Worm (Caenorhabditis elegans) whole organism, L4 larva: Measurements from ENCODE around the gene F54F7.6.

Source experiments
- T20F7.1 ChIP-seq: fragments of 200-800 bp; sonication (Bioruptor generic); optimal IDR thresholded peaks from 2 replicates; lab custom pipeline; 2018; ENCODE audit warnings: mild to moderate bottlenecking, missing genetic modification characterization, missing compliant biosample characterization
- aha-1 ChIP-seq: fragments of 150-350 bp; peaks from one replicate; lab custom pipeline; 2014; ENCODE audit warnings: missing biosample characterization, missing genetic modification characterization
- ama-1 ChIP-seq: fragments of 150-350 bp; optimal IDR thresholded peaks from 2 replicates; lab custom pipeline; 2014; ENCODE audit warnings: inconsistent platforms, mixed read lengths
- dmd-8 ChIP-seq: fragments of 200-800 bp; sonication (Bioruptor generic); IDR thresholded peaks from 2 replicates; pipeline ENCODE4 v1.3.6; 2022; ENCODE audit warnings: missing genetic modification characterization, missing compliant biosample characterization
- lin-38 ChIP-seq: fragments of 200-800 bp; sonication (Bioruptor generic); IDR thresholded peaks from 2 replicates; pipeline ENCODE4 v1.3.6; 2022; ENCODE audit warnings: missing genetic modification reagents, missing genetic modification characterization, missing compliant biosample characterization
- nhr-10 ChIP-seq: fragments of 150-350 bp; optimal IDR thresholded peaks from 2 replicates; lab custom pipeline; 2014; ENCODE audit warnings: missing biosample characterization, missing genetic modification characterization
- nhr-11 ChIP-seq: fragments of 150-350 bp; optimal IDR thresholded peaks from 2 replicates; lab custom pipeline; 2014; ENCODE audit warnings: missing biosample characterization, missing genetic modification characterization
- pqm-1 ChIP-seq: sonication (generic microtip); optimal IDR thresholded peaks from 2 replicates; lab custom pipeline; 2017; ENCODE audit warnings: missing biosample characterization, missing genetic modification characterization
- skn-1 ChIP-seq: fragments of 150-350 bp; optimal IDR thresholded peaks from 2 replicates; lab custom pipeline; 2014; ENCODE audit warnings: missing biosample characterization, missing genetic modification characterization
- snpc-4 ChIP-seq: fragments of 150-350 bp; optimal IDR thresholded peaks from 2 replicates; lab custom pipeline; 2014; ENCODE audit warnings: missing biosample characterization, missing genetic modification characterization
- tag-97 ChIP-seq: fragments of 200-800 bp; sonication (Bioruptor generic); IDR thresholded peaks from 2 replicates; pipeline ENCODE4 v1.3.6; 2022; ENCODE audit warnings: missing genetic modification characterization, missing compliant biosample characterization
- zag-1 ChIP-seq: fragments of 150-350 bp; optimal IDR thresholded peaks from 2 replicates; lab custom pipeline; 2014; ENCODE audit warnings: missing biosample characterization, missing genetic modification characterization
- ztf-11 ChIP-seq: fragments of 150-350 bp; optimal IDR thresholded peaks from 2 replicates; lab custom pipeline; 2014; ENCODE audit warnings: missing biosample characterization, missing genetic modification characterization

- TF ChIP-seq dmd-8 (GFP tag; lab: Robert Waterston, UW): no peak
- TF ChIP-seq lin-38 (GFP tag; lab: Robert Waterston, UW): no peak
- TF ChIP-seq ama-1 (lab: Kevin White, UChicago): no peak
- no peak for TF ChIP-seq ztf-11 (tag; lab: Kevin White, UChicago)
- TF ChIP-seq nhr-10 (tag; lab: Kevin White, UChicago): no peak
- no peak for TF ChIP-seq aha-1 (tag; lab: Kevin White, UChicago)
- TF ChIP-seq snpc-4 (tag; lab: Kevin White, UChicago): no peak
- TF ChIP-seq tag-97 (GFP tag; lab: Robert Waterston, UW): no peak
- no peak for TF ChIP-seq T20F7.1 (GFP tag; lab: Kevin White, UChicago)
- no peak for TF ChIP-seq zag-1 (tag; lab: Kevin White, UChicago)
- no peak for TF ChIP-seq skn-1 (tag; lab: Kevin White, UChicago)
- TF ChIP-seq pqm-1 (tag; lab: Kevin White, UChicago): no peak
- no peak for TF ChIP-seq nhr-11 (tag; lab: Kevin White, UChicago)
Observed at ce11 chrX:11892328-11892727, 27.1 kb downstream of the F54F7.6 start, which contains the start of gene Y62H9A.8.
